Worm (Caenorhabditis elegans) whole organism, L2 larva: ENCODE data around the gene srx-112.
"Not testable (repeated sequence)": the region's sequence is repeated elsewhere in the genome, so short reads cannot be mapped to it uniquely, and the experiment has no call there.

Experiments
- F13H6.1 ChIP-seq: sonication (generic microtip); optimal IDR thresholded peaks from 2 replicates; lab custom pipeline; 2016; ENCODE audit warnings: missing genetic modification characterization, missing compliant biosample characterization
- Y55F3AM.14 ChIP-seq: fragments of 200-800 bp; sonication (Bioruptor generic); optimal IDR thresholded peaks from 2 replicates; lab custom pipeline; 2018; ENCODE audit warnings: mild to moderate bottlenecking, missing genetic modification characterization, missing compliant biosample characterization
- alr-1 ChIP-seq: fragments of 150-350 bp; optimal IDR thresholded peaks from 2 replicates; lab custom pipeline; 2014; ENCODE audit warnings: missing biosample characterization, missing genetic modification characterization
- aly-2 ChIP-seq: fragments of 150-350 bp; optimal IDR thresholded peaks from 2 replicates; lab custom pipeline; 2014; ENCODE audit warnings: missing biosample characterization, missing genetic modification characterization
- ama-1 ChIP-seq: fragments of 150-350 bp; optimal IDR thresholded peaks from 2 replicates; lab custom pipeline; 2018; ENCODE audit warnings: inconsistent platforms
- blmp-1 ChIP-seq: sonication (generic microtip); optimal IDR thresholded peaks from 2 replicates; lab custom pipeline; 2017; ENCODE audit warnings: missing genetic modification characterization, mild to moderate bottlenecking, missing compliant biosample characterization, antibody characterized with exemption, moderate library complexity; ENCODE audit not compliant: insufficient read depth
- ceh-16 ChIP-seq: fragments of 150-350 bp; optimal IDR thresholded peaks from 2 replicates; lab custom pipeline; 2014; ENCODE audit warnings: missing biosample characterization, missing genetic modification characterization
- ceh-82 ChIP-seq: fragments of 150-350 bp; optimal IDR thresholded peaks from 2 replicates; lab custom pipeline; 2014; ENCODE audit warnings: missing biosample characterization, missing genetic modification characterization
- crh-2 ChIP-seq: sonication (generic microtip); optimal IDR thresholded peaks from 2 replicates; lab custom pipeline; 2017; ENCODE audit warnings: missing biosample characterization, missing genetic modification characterization
- dmd-4 ChIP-seq: sonication (generic microtip); optimal IDR thresholded peaks from 2 replicates; lab custom pipeline; 2017; ENCODE audit warnings: missing biosample characterization, missing genetic modification characterization
- elt-3 ChIP-seq: sonication (generic microtip); optimal IDR thresholded peaks from 2 replicates; lab custom pipeline; 2017; ENCODE audit warnings: missing biosample characterization, missing genetic modification characterization
- fos-1 ChIP-seq: fragments of 150-350 bp; optimal IDR thresholded peaks from 2 replicates; lab custom pipeline; 2014; ENCODE audit warnings: missing biosample characterization, missing genetic modification characterization
- lin-11 ChIP-seq: fragments of 150-350 bp; sonication (generic microtip); optimal IDR thresholded peaks from 2 replicates; lab custom pipeline; 2014; ENCODE audit warnings: missing biosample characterization, missing genetic modification characterization, inconsistent platforms, mixed read lengths
- lin-13 ChIP-seq: fragments of 150-350 bp; optimal IDR thresholded peaks from 2 replicates; lab custom pipeline; 2014; ENCODE audit warnings: missing biosample characterization, missing genetic modification reagents, missing genetic modification characterization
- lin-39 ChIP-seq: fragments of 150-350 bp; optimal IDR thresholded peaks from 2 replicates; lab custom pipeline; 2014; ENCODE audit warnings: missing biosample characterization, missing genetic modification reagents, missing genetic modification characterization
- lsy-2 ChIP-seq, 2 experiments: fragments of 150-350 bp in 1 of 2; sonication (generic microtip) in 1 of 2; optimal IDR thresholded peaks; 2 replicates each; lab custom pipeline; 2014 to 2017; ENCODE audit warnings: missing biosample characterization in 2 of 2, missing genetic modification characterization in 2 of 2
- mbf-1 ChIP-seq: sonication (generic microtip); optimal IDR thresholded peaks from 2 replicates; lab custom pipeline; 2017; ENCODE audit warnings: missing biosample characterization, missing genetic modification characterization
- mdl-1 ChIP-seq, 2 experiments: fragments of 150-350 bp in 1 of 2; sonication (generic microtip) in 1 of 2; optimal IDR thresholded peaks; 2 replicates each; lab custom pipeline; 2017; ENCODE audit warnings: missing biosample characterization in 2 of 2, missing genetic modification characterization in 2 of 2
- nhr-129 ChIP-seq: fragments of 150-350 bp; optimal IDR thresholded peaks from 2 replicates; lab custom pipeline; 2014; ENCODE audit warnings: missing biosample characterization, missing genetic modification characterization
- nhr-23 ChIP-seq: fragments of 150-350 bp; optimal IDR thresholded peaks from 2 replicates; lab custom pipeline; 2014; ENCODE audit warnings: missing biosample characterization, missing genetic modification reagents, missing genetic modification characterization
- nhr-237 ChIP-seq: fragments of 150-350 bp; optimal IDR thresholded peaks from 2 replicates; lab custom pipeline; 2014; ENCODE audit warnings: missing biosample characterization, missing genetic modification characterization
- nhr-25 ChIP-seq: fragments of 150-350 bp; sonication (generic microtip); optimal IDR thresholded peaks from 3 replicates; lab custom pipeline; 2014; ENCODE audit warnings: missing biosample characterization, missing genetic modification characterization
- nhr-77 ChIP-seq: fragments of 150-350 bp; optimal IDR thresholded peaks from 2 replicates; lab custom pipeline; 2014; ENCODE audit warnings: missing biosample characterization, missing genetic modification characterization
- sma-3 ChIP-seq: sonication (generic microtip); optimal IDR thresholded peaks from 2 replicates; lab custom pipeline; 2016; ENCODE audit warnings: missing genetic modification reagents, missing genetic modification characterization, missing compliant biosample characterization
- sma-9 ChIP-seq, 2 experiments: fragments of 150-350 bp in 1 of 2; sonication (generic microtip) in 1 of 2; optimal IDR thresholded peaks; 2 replicates each; lab custom pipeline; 2014 to 2016; ENCODE audit warnings: missing genetic modification characterization in 2 of 2, mild to moderate bottlenecking in 1 of 2, missing biosample characterization in 1 of 2, missing compliant biosample characterization in 1 of 2, missing genetic modification reagents in 1 of 2, moderate library complexity in 1 of 2
- snpc-4 ChIP-seq: fragments of 150-350 bp; optimal IDR thresholded peaks from 2 replicates; lab custom pipeline; 2014; ENCODE audit warnings: missing biosample characterization, missing genetic modification characterization
- unc-39 ChIP-seq: fragments of 150-350 bp; optimal IDR thresholded peaks from 2 replicates; lab custom pipeline; 2014; ENCODE audit warnings: missing biosample characterization, missing genetic modification characterization
- unc-55 ChIP-seq: fragments of 150-350 bp; sonication (generic microtip); optimal IDR thresholded peaks from 3 replicates; lab custom pipeline; 2014; ENCODE audit warnings: missing biosample characterization, missing genetic modification reagents, missing genetic modification characterization
- unc-62 ChIP-seq: fragments of 150-350 bp; optimal IDR thresholded peaks from 2 replicates; lab custom pipeline; 2014; ENCODE audit warnings: missing biosample characterization, missing genetic modification reagents, missing genetic modification characterization
- zag-1 ChIP-seq: fragments of 150-350 bp; optimal IDR thresholded peaks from 2 replicates; lab custom pipeline; 2014; ENCODE audit warnings: missing biosample characterization, missing genetic modification characterization
- ztf-1 ChIP-seq: fragments of 200-800 bp; sonication (Bioruptor generic); conservative IDR thresholded peaks from 2 replicates; pipeline ENCODE4 v1.3.6; 2022; ENCODE audit warnings: missing genetic modification characterization, missing compliant biosample characterization
- ztf-11 ChIP-seq: sonication (generic microtip); optimal IDR thresholded peaks from 2 replicates; lab custom pipeline; 2017; ENCODE audit warnings: missing biosample characterization, missing genetic modification characterization
- ztf-4 ChIP-seq: fragments of 150-350 bp; optimal IDR thresholded peaks from 2 replicates; lab custom pipeline; 2014; ENCODE audit warnings: missing biosample characterization, missing genetic modification characterization

Gene srx-112

DNA sequence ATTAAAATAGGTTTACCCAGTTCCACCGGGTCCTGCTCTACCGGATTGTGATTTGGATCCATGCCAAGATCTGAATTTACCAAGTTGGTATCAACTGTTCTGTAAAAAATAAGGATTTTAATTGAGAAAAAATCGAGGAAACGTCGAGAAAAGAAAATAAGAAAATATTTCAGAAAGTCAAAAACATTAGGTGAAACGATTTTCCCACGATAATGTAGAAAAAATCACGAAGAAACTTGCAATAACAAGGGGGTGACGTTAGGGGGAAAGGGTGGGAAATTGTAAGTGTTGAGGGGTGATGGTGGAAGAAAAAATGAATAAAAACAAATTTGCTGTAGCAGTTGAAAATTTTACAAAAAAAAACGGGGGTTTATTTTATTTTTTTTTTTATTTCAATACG, 8.7 kb upstream of the srx-112 start, which contains the start of gene T24E12.10:
Gene T24E12.10 (minus strand): TSS at position 101 of the 400 bp plus-strand sequence.
- TF ChIP-seq snpc-4 (tag; lab: Kevin White, UChicago) (no peak), ztf-1 (GFP tag; lab: Robert Waterston, UW) (no peak), fos-1 (tag; lab: Kevin White, UChicago) (no peak)

DNA sequence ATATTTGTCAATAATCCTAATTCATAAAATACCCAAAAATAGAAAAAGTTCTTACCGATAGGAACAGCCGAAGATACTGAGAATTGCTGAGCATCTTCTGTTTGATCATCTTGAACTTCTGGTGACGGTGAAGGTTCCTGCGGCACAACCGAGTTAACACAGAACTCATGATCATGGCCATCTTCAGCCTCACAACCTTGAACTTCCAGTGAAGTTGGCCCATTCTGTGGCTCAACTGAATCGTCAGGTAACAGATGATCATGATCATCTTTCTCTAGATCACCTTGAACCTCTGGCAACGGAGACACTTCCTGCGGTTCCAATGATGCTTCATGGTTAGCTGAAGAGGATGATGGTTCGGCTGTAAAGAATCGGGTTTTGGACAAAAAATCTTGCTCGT, 7.3 kb upstream of the srx-112 start:
- TF ChIP-seq unc-62, result no peak
- no peak for TF ChIP-seq alr-1 (tag; lab: Kevin White, UChicago)
- no peak for TF ChIP-seq dmd-4
- no peak for TF ChIP-seq fos-1 (tag; lab: Kevin White, UChicago)
- TF ChIP-seq ceh-82, result no peak
- TF ChIP-seq ztf-1 (GFP tag; lab: Robert Waterston, UW), result no peak
- TF ChIP-seq Y55F3AM.14 (GFP tag; lab: Kevin White, UChicago), result no peak
- no peak for TF ChIP-seq snpc-4 (tag; lab: Kevin White, UChicago)
- TF ChIP-seq F13H6.1 (tag; lab: Kevin White, UChicago), result no peak
- no peak for TF ChIP-seq ceh-16
- TF ChIP-seq lsy-2 (tag; optimal IDR thresholded peaks at IDR 0.05; lab: Kevin White, UChicago), result no peak
- no peak for TF ChIP-seq unc-39 (tag; lab: Kevin White, UChicago)
- TF ChIP-seq nhr-77 (tag; lab: Kevin White, UChicago), result no peak

DNA sequence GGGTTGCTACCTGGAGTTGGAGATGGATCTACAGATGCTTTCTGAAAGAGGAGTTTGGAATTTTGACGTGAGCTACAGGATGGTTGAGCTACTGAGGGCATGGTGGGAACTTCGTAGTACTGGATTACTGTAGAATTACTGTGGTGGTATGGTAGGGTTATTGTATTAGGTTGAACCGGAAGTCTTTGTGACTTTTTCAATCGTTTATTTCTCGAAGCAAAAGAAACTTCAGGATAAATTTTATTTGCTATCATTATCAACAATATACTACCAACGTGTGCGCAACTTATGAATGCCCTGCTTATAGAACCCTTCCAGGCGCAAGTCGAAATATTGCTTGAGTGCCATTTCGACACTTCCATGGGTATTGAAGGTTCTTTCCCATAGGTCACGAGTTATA, 2.8 kb downstream of the srx-112 start, which contains the start of gene T24E12.6:
Gene T24E12.6 (minus strand): TSS at position 101 of the 400 bp plus-strand sequence.
- TF ChIP-seq mbf-1; ztf-1 (GFP tag; lab: Robert Waterston, UW); fos-1 (tag; lab: Kevin White, UChicago): not testable (repeated sequence)
- TF ChIP-seq, all 48 proteins: peak for 0; not testable (repeated sequence) for 48

DNA sequence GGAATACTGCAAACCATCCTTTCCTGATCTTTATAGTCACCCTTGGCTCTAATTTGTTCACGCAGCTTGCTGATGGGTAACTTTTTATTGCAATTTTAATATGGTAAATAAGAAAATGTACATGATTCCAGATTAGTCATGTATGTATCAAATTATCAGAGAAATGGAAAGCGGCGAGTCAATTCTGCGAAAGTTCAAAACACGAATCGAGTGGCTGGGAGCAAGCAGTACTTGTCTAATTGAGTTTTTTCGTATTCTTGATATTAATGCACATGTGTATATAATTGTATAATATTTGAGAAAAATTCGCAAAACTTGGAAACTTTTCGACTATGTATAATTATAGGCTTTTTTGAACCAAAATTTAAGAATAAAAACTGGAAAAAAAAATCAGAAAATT, 5.4 kb downstream of the srx-112 start, which contains the start of gene T24E12.12:
Gene T24E12.12 (plus strand): TSS at position 281 of the 400 bp plus-strand sequence.
- no peak for TF ChIP-seq mdl-1 (tag; optimal IDR thresholded peaks at IDR 0.05; lab: Kevin White, UChicago)
- TF ChIP-seq blmp-1 (tag; lab: Kevin White, UChicago), result no peak
- no peak for TF ChIP-seq ztf-1 (GFP tag; lab: Robert Waterston, UW)
- TF ChIP-seq alr-1 (tag; lab: Kevin White, UChicago), result no peak
- TF ChIP-seq nhr-23 (tag; lab: Kevin White, UChicago), result no peak
- no peak for TF ChIP-seq sma-3 (GFP tag; lab: Kevin White, UChicago)
- no peak for TF ChIP-seq lin-39 (tag; lab: Kevin White, UChicago)
- TF ChIP-seq ceh-16, result no peak

DNA sequence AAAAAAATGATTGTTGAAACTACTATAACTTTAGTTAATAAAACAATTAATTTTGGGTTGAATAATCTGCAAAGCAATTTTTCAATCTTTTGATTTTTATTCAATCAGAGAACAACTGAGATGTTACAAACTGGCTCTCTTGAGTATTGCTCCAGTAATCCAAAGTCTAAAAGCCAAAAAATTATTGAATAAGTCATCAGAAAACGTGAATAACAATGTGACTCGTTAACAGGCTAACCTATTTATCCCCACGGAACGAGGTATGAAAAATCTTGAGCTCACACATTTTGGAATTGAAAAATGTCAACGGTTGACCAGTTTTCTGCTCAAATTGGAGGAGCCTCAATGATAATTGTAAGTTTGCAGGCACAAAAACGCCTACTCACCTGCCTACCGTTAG, 6.9 kb downstream of the srx-112 start, which contains the start of gene srx-111:
Gene srx-111 (plus strand): TSS at position 301 of the 400 bp plus-strand sequence.
- TF ChIP-seq sma-9 (GFP tag; optimal IDR thresholded peaks at IDR 0.05; lab: Kevin White, UChicago) (no peak), sma-9 (tag; optimal IDR thresholded peaks at IDR 0.05; lab: Kevin White, UChicago) (no peak), lin-13 (no peak), ceh-16 (no peak), blmp-1 (tag; lab: Kevin White, UChicago) (no peak), F13H6.1 (tag; lab: Kevin White, UChicago) (no peak), lsy-2 (tag; optimal IDR thresholded peaks at IDR 0.05; lab: Kevin White, UChicago) (no peak), lin-11 (tag; lab: Kevin White, UChicago) (no peak), mdl-1 (tag; optimal IDR thresholded peaks at IDR 0.05; lab: Kevin White, UChicago) (no peak), zag-1 (no peak), mbf-1 (no peak), elt-3 (tag; lab: Kevin White, UChicago) (no peak), unc-62 (no peak), unc-55 (GFP tag; lab: Kevin White, UChicago) (no peak), ztf-1 (GFP tag; lab: Robert Waterston, UW) (no peak), alr-1 (tag; lab: Kevin White, UChicago) (no peak), ztf-11 (tag; lab: Kevin White, UChicago) (no peak), fos-1 (tag; lab: Kevin White, UChicago) (no peak), aly-2 (tag; lab: Kevin White, UChicago) (no peak), ama-1 (lab: Kevin White, UChicago) (no peak), lin-39 (tag; lab: Kevin White, UChicago) (no peak)

DNA sequence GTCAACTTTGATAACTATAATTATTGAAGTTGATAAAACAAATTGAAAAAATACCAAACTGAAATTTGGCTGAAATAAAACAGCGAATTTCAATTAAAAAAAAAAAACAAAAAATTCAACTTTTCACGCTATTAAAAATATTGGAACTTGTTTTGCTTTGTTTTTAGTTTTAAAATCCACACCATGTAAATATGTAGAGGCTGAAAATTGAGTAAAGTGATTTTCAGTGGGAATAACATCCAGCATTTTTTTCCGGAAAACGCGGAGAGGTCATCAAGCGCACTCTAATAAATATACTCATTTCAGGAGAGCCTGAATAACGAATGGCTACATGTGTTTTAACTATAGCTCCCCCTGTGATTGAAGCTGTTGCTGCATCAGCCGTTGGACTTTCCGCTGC, 10.8 kb downstream of the srx-112 start, which contains the start of gene rcd-1:
Gene rcd-1 (plus strand): TSS at position 301 of the 400 bp plus-strand sequence.
- no peak for TF ChIP-seq ztf-4 (tag; lab: Kevin White, UChicago)
- TF ChIP-seq elt-3 (tag; lab: Kevin White, UChicago), result no peak
- TF ChIP-seq nhr-25 (tag; lab: Kevin White, UChicago), result no peak
- TF ChIP-seq nhr-237 (tag; lab: Kevin White, UChicago), result no peak
- TF ChIP-seq nhr-129 (tag; lab: Kevin White, UChicago), result no peak
- TF ChIP-seq crh-2 (tag; lab: Kevin White, UChicago), result no peak
- TF ChIP-seq zag-1, result no peak
- no peak for TF ChIP-seq ceh-16
- TF ChIP-seq ceh-82, result no peak
- TF ChIP-seq lin-13, result no peak
